Fruit fly (Drosophila melanogaster) whole organism, embryonic: ENCODE data around the gene yellow-e.

Experiments
- Adf1 ChIP-seq: fragments of 200-800 bp; sonication (Bioruptor generic); IDR thresholded peaks from 2 replicates; pipeline ENCODE4 v1.3.6; 2022; ENCODE audit warnings: missing biosample characterization, missing genetic modification characterization
- Atf6 ChIP-seq: fragments of 200-800 bp; sonication (Bioruptor generic); IDR thresholded peaks from 2 replicates; pipeline ENCODE4 v1.3.6; 2022; ENCODE audit warnings: missing biosample characterization, missing genetic modification characterization
- BtbVII ChIP-seq: fragments of 200-800 bp; sonication (Bioruptor generic); optimal IDR thresholded peaks from 3 replicates; lab custom pipeline; 2017; ENCODE audit warnings: missing biosample characterization, mild to moderate bottlenecking, missing genetic modification characterization
- Bteb2 ChIP-seq: fragments of 200-800 bp; sonication (Bioruptor generic); optimal IDR thresholded peaks from 2 replicates; lab custom pipeline; 2016; ENCODE audit warnings: missing biosample characterization, missing genetic modification characterization
- CG11085 ChIP-seq: fragments of 200-800 bp; sonication (Bioruptor generic); IDR thresholded peaks from 2 replicates; pipeline ENCODE4 v1.3.6; 2022; ENCODE audit warnings: missing biosample characterization, missing genetic modification characterization
- CG13287 ChIP-seq: fragments of 200-800 bp; sonication (Bioruptor generic); IDR thresholded peaks from 2 replicates; pipeline ENCODE4 v1.3.6; 2022; ENCODE audit warnings: missing biosample characterization, missing genetic modification characterization; ENCODE audit not compliant: partially characterized antibody
- CG13424 ChIP-seq: fragments of 200-800 bp; sonication (Bioruptor generic); optimal IDR thresholded peaks from 2 replicates; lab custom pipeline; 2019; ENCODE audit warnings: missing biosample characterization, mild to moderate bottlenecking, missing genetic modification characterization, moderate library complexity
- CG15696 ChIP-seq: fragments of 200-800 bp; sonication (Bioruptor generic); optimal IDR thresholded peaks from 2 replicates; lab custom pipeline; 2019; ENCODE audit warnings: missing biosample characterization, mild to moderate bottlenecking, missing genetic modification characterization, moderate library complexity
- CG17359 ChIP-seq: fragments of 200-800 bp; sonication (Bioruptor generic); optimal IDR thresholded peaks from 3 replicates; lab custom pipeline; 2018; ENCODE audit warnings: missing biosample characterization, mild to moderate bottlenecking, missing genetic modification characterization, moderate library complexity
- CG18476 ChIP-seq: fragments of 200-800 bp; sonication (Bioruptor generic); optimal IDR thresholded peaks from 2 replicates; lab custom pipeline; 2016; ENCODE audit warnings: missing biosample characterization, mild to moderate bottlenecking, missing genetic modification characterization
- CG32532 ChIP-seq: fragments of 200-800 bp; sonication (Bioruptor generic); IDR thresholded peaks from 2 replicates; pipeline ENCODE4 v1.3.6; 2022; ENCODE audit warnings: missing biosample characterization, missing genetic modification characterization
- CG3281 ChIP-seq: fragments of 200-800 bp; sonication (Bioruptor generic); optimal IDR thresholded peaks from 3 replicates; lab custom pipeline; 2017; ENCODE audit warnings: missing biosample characterization, mild to moderate bottlenecking, missing genetic modification characterization
- CG4282 ChIP-seq: fragments of 200-800 bp; sonication (Bioruptor generic); optimal IDR thresholded peaks from 2 replicates; lab custom pipeline; 2016; ENCODE audit warnings: missing biosample characterization, missing genetic modification characterization
- CG5180 ChIP-seq: fragments of 200-800 bp; sonication (Bioruptor generic); optimal IDR thresholded peaks from 3 replicates; lab custom pipeline; 2017; ENCODE audit warnings: missing biosample characterization, missing genetic modification characterization, mild to moderate bottlenecking, moderate library complexity, missing genetic modification reagents
- CG6254 ChIP-seq: fragments of 200-800 bp; sonication (Bioruptor generic); optimal IDR thresholded peaks from 3 replicates; lab custom pipeline; 2017; ENCODE audit warnings: mild to moderate bottlenecking, missing biosample characterization, missing genetic modification reagents, missing genetic modification characterization
- CG6689 ChIP-seq: fragments of 200-800 bp; sonication (Bioruptor generic); IDR thresholded peaks from 2 replicates; pipeline ENCODE4 v1.3.6; 2022; ENCODE audit warnings: missing biosample characterization, missing genetic modification characterization
- CG7839 ChIP-seq: fragments of 200-800 bp; sonication (Bioruptor generic); optimal IDR thresholded peaks from 3 replicates; lab custom pipeline; 2018; ENCODE audit warnings: missing biosample characterization, mild to moderate bottlenecking, missing genetic modification characterization, moderate library complexity
- CG7987 ChIP-seq: fragments of 200-800 bp; sonication (Bioruptor generic); optimal IDR thresholded peaks from 2 replicates; lab custom pipeline; 2018; ENCODE audit warnings: missing biosample characterization, mild to moderate bottlenecking, missing genetic modification characterization, moderate library complexity
- CG8359 ChIP-seq: fragments of 200-800 bp; sonication (Bioruptor generic); optimal IDR thresholded peaks from 2 replicates; lab custom pipeline; 2017; ENCODE audit warnings: missing biosample characterization, mild to moderate bottlenecking, missing genetic modification characterization, borderline replicate concordance
- Dfd ChIP-seq, 2 experiments: fragments of >200 bp; optimal IDR thresholded peaks; 2 replicates each; lab custom pipeline; 2017; ENCODE audit warnings: missing biosample characterization in 2 of 2, missing genetic modification characterization in 2 of 2
- Dref ChIP-seq: fragments of 200-800 bp; sonication (Bioruptor generic); IDR thresholded peaks from 2 replicates; pipeline ENCODE4 v1.3.6; 2022; ENCODE audit warnings: missing biosample characterization, missing genetic modification characterization
- Drgx ChIP-seq: fragments of 200-800 bp; sonication (Bioruptor generic); IDR thresholded peaks from 2 replicates; pipeline ENCODE4 v1.3.6; 2022; ENCODE audit warnings: missing biosample characterization, missing genetic modification characterization
- Hey ChIP-seq: fragments of 200-800 bp; sonication (Bioruptor generic); optimal IDR thresholded peaks from 3 replicates; lab custom pipeline; 2018; ENCODE audit warnings: missing biosample characterization, mild to moderate bottlenecking, missing genetic modification characterization
- Hr3 ChIP-seq: fragments of 200-800 bp; sonication (Bioruptor generic); optimal IDR thresholded peaks from 3 replicates; lab custom pipeline; 2016; ENCODE audit warnings: missing biosample characterization, missing genetic modification characterization
- Myb ChIP-seq: fragments of 200-800 bp; sonication (Bioruptor generic); optimal IDR thresholded peaks from 2 replicates; lab custom pipeline; 2016; ENCODE audit warnings: missing biosample characterization, missing genetic modification characterization
- NfI ChIP-seq: fragments of 200-800 bp; sonication (Bioruptor generic); optimal IDR thresholded peaks from 3 replicates; lab custom pipeline; 2018; ENCODE audit warnings: missing biosample characterization, mild to moderate bottlenecking, missing genetic modification characterization, moderate library complexity
- Oli ChIP-seq: fragments of 200-800 bp; sonication (Bioruptor generic); optimal IDR thresholded peaks from 2 replicates; lab custom pipeline; 2018; ENCODE audit warnings: missing biosample characterization, mild to moderate bottlenecking, missing genetic modification characterization, moderate library complexity
- Optix ChIP-seq: fragments of 200-800 bp; sonication (Bioruptor generic); IDR thresholded peaks from 3 replicates; pipeline ENCODE4 v1.3.6; 2022; ENCODE audit warnings: missing biosample characterization, missing genetic modification characterization
- Scr ChIP-seq: fragments of 200-800 bp; sonication (Bioruptor generic); IDR thresholded peaks from 2 replicates; pipeline ENCODE4 v1.3.6; 2022; ENCODE audit warnings: missing biosample characterization, missing genetic modification characterization; ENCODE audit not compliant: partially characterized antibody
- Sry-δ ChIP-seq: fragments of 200-800 bp; sonication (Bioruptor generic); optimal IDR thresholded peaks from 2 replicates; lab custom pipeline; 2016; ENCODE audit warnings: missing biosample characterization, missing genetic modification characterization
- Tbp ChIP-seq: fragments of >200 bp; optimal IDR thresholded peaks from 2 replicates; lab custom pipeline; 2018; ENCODE audit warnings: missing biosample characterization, missing genetic modification characterization
- ash1 ChIP-seq: fragments of 200-800 bp; sonication (Bioruptor generic); optimal IDR thresholded peaks from 2 replicates; lab custom pipeline; 2018; ENCODE audit warnings: missing biosample characterization, mild to moderate bottlenecking, missing genetic modification characterization
- bowl ChIP-seq: fragments of 200-800 bp; sonication (Bioruptor generic); IDR thresholded peaks from 2 replicates; pipeline ENCODE4 v1.3.6; 2022; ENCODE audit warnings: missing biosample characterization, missing genetic modification characterization
- da ChIP-seq: fragments of 200-800 bp; sonication (Bioruptor generic); optimal IDR thresholded peaks from 2 replicates; lab custom pipeline; 2016; ENCODE audit warnings: missing biosample characterization, missing genetic modification characterization
- dan ChIP-seq: fragments of 200-800 bp; sonication (Bioruptor generic); IDR thresholded peaks from 2 replicates; pipeline ENCODE4 v1.3.6; 2022; ENCODE audit warnings: missing biosample characterization, missing genetic modification characterization
- dm ChIP-seq: fragments of 200-800 bp; sonication (Bioruptor generic); optimal IDR thresholded peaks from 3 replicates; lab custom pipeline; 2016; ENCODE audit warnings: missing biosample characterization, missing genetic modification characterization
- eyg ChIP-seq: fragments of 200-800 bp; sonication (Bioruptor generic); optimal IDR thresholded peaks from 3 replicates; lab custom pipeline; 2016; ENCODE audit warnings: missing biosample characterization, missing genetic modification characterization
- gro ChIP-seq: fragments of 200-800 bp; sonication (Bioruptor generic); optimal IDR thresholded peaks from 2 replicates; lab custom pipeline; 2016; ENCODE audit warnings: missing biosample characterization, missing genetic modification characterization
- hth ChIP-seq: fragments of >200 bp; optimal IDR thresholded peaks from 2 replicates; lab custom pipeline; 2017; ENCODE audit warnings: inconsistent platforms
- insv ChIP-seq, 2 experiments: fragments of 200-800 bp; sonication (Bioruptor generic); optimal IDR thresholded peaks; 3 replicates each; lab custom pipeline; 2016 to 2018; ENCODE audit warnings: missing biosample characterization in 2 of 2, missing genetic modification characterization in 2 of 2
- ken ChIP-seq: fragments of 200-800 bp; sonication (Bioruptor generic); IDR thresholded peaks from 3 replicates; pipeline ENCODE4 v1.3.6; 2022; ENCODE audit warnings: missing biosample characterization, missing genetic modification characterization
- lola ChIP-seq, 3 experiments: fragments of >200 bp in 2 of 3; fragments of 200-800 bp in 1 of 3; sonication (Bioruptor generic) in 1 of 3; optimal IDR thresholded peaks; 2 replicates each; lab custom pipeline; 2017 to 2019; ENCODE audit warnings: missing biosample characterization in 3 of 3, missing genetic modification characterization in 3 of 3, mild to moderate bottlenecking in 1 of 3, moderate library complexity in 1 of 3
- mld ChIP-seq: fragments of 200-800 bp; sonication (Bioruptor generic); IDR thresholded peaks from 3 replicates; pipeline ENCODE4 v1.3.6; 2022; ENCODE audit warnings: missing biosample characterization, missing genetic modification characterization; ENCODE audit not compliant: partially characterized antibody
- org-1 ChIP-seq: fragments of 200-800 bp; sonication (Bioruptor generic); optimal IDR thresholded peaks from 2 replicates; lab custom pipeline; 2017; ENCODE audit warnings: missing biosample characterization, missing genetic modification characterization
- peb ChIP-seq: fragments of 200-800 bp; sonication (Bioruptor generic); IDR thresholded peaks from 2 replicates; pipeline ENCODE4 v1.3.6; 2022; ENCODE audit warnings: missing biosample characterization, missing genetic modification characterization
- sens ChIP-seq: fragments of 200-800 bp; sonication (Bioruptor generic); peaks from one replicate; lab custom pipeline; 2016; ENCODE audit warnings: missing biosample characterization, missing genetic modification characterization
- seq ChIP-seq: fragments of 200-800 bp; sonication (Bioruptor generic); IDR thresholded peaks from 2 replicates; pipeline ENCODE4 v1.3.6; 2022; ENCODE audit warnings: missing biosample characterization, missing genetic modification characterization
- slbo ChIP-seq: fragments of 200-800 bp; sonication (Bioruptor generic); IDR thresholded peaks from 2 replicates; pipeline ENCODE4 v1.3.6; 2022; ENCODE audit warnings: missing biosample characterization, missing genetic modification characterization
- unpg ChIP-seq: fragments of 200-800 bp; sonication (Bioruptor generic); optimal IDR thresholded peaks from 3 replicates; lab custom pipeline; 2018; ENCODE audit warnings: missing biosample characterization, mild to moderate bottlenecking, missing genetic modification characterization, moderate library complexity

The yellow-e gene

DNA sequence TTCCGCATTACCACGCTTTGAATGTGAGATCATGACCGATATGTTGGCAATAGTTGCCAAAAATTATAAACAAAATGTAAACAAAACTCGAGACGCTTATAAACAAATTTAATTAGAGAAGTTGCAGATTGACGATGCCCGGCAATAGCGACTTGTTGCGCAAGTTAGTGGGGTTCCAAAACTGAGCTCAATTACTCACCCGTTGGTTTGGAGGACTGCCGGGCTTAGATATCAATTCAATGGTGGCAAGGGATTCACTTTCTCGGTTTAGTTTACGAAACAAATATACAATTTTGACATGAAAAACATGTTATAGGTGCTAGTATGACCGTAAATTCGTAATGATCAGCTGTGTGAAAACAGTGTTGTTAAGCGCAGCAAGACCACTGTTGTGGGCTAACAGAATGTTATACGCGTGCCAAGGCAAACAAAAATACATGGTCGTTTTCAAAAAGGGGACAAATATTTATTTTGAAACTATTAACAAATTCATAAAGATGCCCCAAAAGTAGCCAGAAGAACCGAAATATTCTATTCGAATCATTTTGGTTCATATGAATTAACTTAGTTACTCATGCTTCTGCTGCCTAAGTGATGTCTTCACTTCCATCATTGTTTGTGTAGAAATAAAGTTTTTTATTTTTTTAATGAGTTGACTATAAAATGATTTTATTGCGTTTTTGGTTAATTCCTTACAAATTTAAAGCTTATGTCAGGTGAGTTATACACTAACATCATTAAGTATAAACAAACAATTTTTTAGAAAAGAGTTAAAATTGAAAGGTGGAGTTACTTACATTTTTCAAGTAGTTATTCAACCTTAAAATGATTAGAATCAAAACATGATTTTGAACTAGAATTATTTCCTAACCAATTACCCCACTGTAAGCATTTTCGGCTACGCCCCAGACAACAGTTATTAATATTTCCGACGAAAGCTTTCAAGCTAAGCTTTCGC is 48.2 kb downstream of the yellow-e start, which contains the start of gene Elp6 (continued):
- TF ChIP-seq CG5180 (GFP tag; lab: Kevin White, UChicago) (peak; percentile 42), slbo (peak; percentile 88), CG15696 (tag; lab: Kevin White, UChicago) (no peak), Tbp (GFP tag; lab: Kevin White, UChicago) (no peak), dan (GFP tag; lab: Robert Waterston, UW) (no peak), Hey (tag; lab: Kevin White, UChicago) (no peak), CG8359 (no peak), Sry-δ (GFP tag; lab: Kevin White, UChicago) (peak; percentile 31), Dfd (GFP tag; optimal IDR thresholded peaks at IDR 0.05; lab: Kevin White, UChicago) (no peak), CG13424 (tag; lab: Kevin White, UChicago) (peak; percentile 67), mld (GFP tag; lab: Robert Waterston, UW) (no peak), Optix (no peak), Dref (GFP tag; lab: Robert Waterston, UW) (no peak), gro (peak; percentile 44), Myb (GFP tag; lab: Kevin White, UChicago) (peak; percentile 29), eyg (GFP tag; lab: Kevin White, UChicago) (peak; percentile 52), dm (GFP tag; lab: Kevin White, UChicago) (peak; percentile 54), CG17359 (tag; lab: Kevin White, UChicago) (peak; percentile 57), bowl (GFP tag; lab: Robert Waterston, UW) (no peak), CG7839 (tag; lab: Kevin White, UChicago) (peak; percentile 73), CG6254 (GFP tag; lab: Kevin White, UChicago) (no peak), NfI (GFP tag; lab: Kevin White, UChicago) (peak; percentile 48), org-1 (GFP tag; lab: Kevin White, UChicago) (peak; percentile 61), Drgx (peak; percentile 63), CG4282 (GFP tag; lab: Kevin White, UChicago) (no peak), Adf1 (GFP tag; lab: Robert Waterston, UW) (no peak), CG11085 (GFP tag; lab: Robert Waterston, UW) (peak; percentile 48; the same call in 1 of the 2 replicates), CG32532 (GFP tag; lab: Robert Waterston, UW) (peak; percentile 67), unpg (peak; percentile 38), CG13287 (GFP tag; lab: Robert Waterston, UW) (no peak; the same call in 1 of the 2 replicates), seq (GFP tag; lab: Robert Waterston, UW) (peak; percentile 46; the same call in 1 of the 2 replicates), Oli (peak; percentile 77), sens (GFP tag; lab: Kevin White, UChicago) (peak; percentile 93), BtbVII (GFP tag; lab: Kevin White, UChicago) (peak; percentile 41), CG7987 (no peak), ash1 (no peak), CG6689 (GFP tag; lab: Robert Waterston, UW) (no peak), Hr3 (GFP tag; lab: Kevin White, UChicago) (peak; percentile 76), hth (lab: Kevin White, UChicago) (no peak), CG3281 (GFP tag; lab: Kevin White, UChicago) (peak; percentile 83), lola (GFP tag; optimal IDR thresholded peaks at IDR 0.05; lab: Kevin White, UChicago) (no peak), Scr (GFP tag; lab: Robert Waterston, UW) (no peak), insv (GFP tag; optimal IDR thresholded peaks at IDR 0.05; lab: Kevin White, UChicago) (no peak), Bteb2 (peak; percentile 62), peb (GFP tag; lab: Robert Waterston, UW) (no peak), da (no peak), CG18476 (GFP tag; lab: Kevin White, UChicago) (peak; percentile 75), ken (0 out of 3 replicates have a peak, but pooled peaks have one; percentile 20), Atf6 (GFP tag; lab: Robert Waterston, UW) (peak; percentile 50; the same call in 1 of the 2 replicates)
